Worm (Caenorhabditis elegans) whole organism, L2 larva: ENCODE measurements around the gene sri-40.

Source experiments
- C34F6.9 ChIP-seq: fragments of 150-350 bp; optimal IDR thresholded peaks from 2 replicates; lab custom pipeline; 2014; ENCODE audit warnings: missing biosample characterization, missing genetic modification characterization
- ZK546.5 ChIP-seq: sonication (generic microtip); optimal IDR thresholded peaks from 2 replicates; lab custom pipeline; 2017; ENCODE audit warnings: missing biosample characterization, missing genetic modification characterization
- aly-2 ChIP-seq: fragments of 150-350 bp; optimal IDR thresholded peaks from 2 replicates; lab custom pipeline; 2014; ENCODE audit warnings: missing biosample characterization, missing genetic modification characterization
- crh-2 ChIP-seq: sonication (generic microtip); optimal IDR thresholded peaks from 2 replicates; lab custom pipeline; 2017; ENCODE audit warnings: missing biosample characterization, missing genetic modification characterization
- fos-1 ChIP-seq: fragments of 150-350 bp; optimal IDR thresholded peaks from 2 replicates; lab custom pipeline; 2014; ENCODE audit warnings: missing biosample characterization, missing genetic modification characterization
- mab-5 ChIP-seq: fragments of 150-350 bp; optimal IDR thresholded peaks from 2 replicates; lab custom pipeline; 2014; ENCODE audit warnings: missing biosample characterization, missing genetic modification characterization
- nhr-6 ChIP-seq: fragments of 150-350 bp; optimal IDR thresholded peaks from 2 replicates; lab custom pipeline; 2014; ENCODE audit warnings: missing biosample characterization, missing genetic modification characterization
- peb-1 ChIP-seq: fragments of 150-350 bp; optimal IDR thresholded peaks from 2 replicates; lab custom pipeline; 2014; ENCODE audit warnings: missing biosample characterization, missing genetic modification characterization
- sem-4 ChIP-seq: fragments of 150-350 bp; optimal IDR thresholded peaks from 2 replicates; lab custom pipeline; 2014; ENCODE audit warnings: missing biosample characterization, missing genetic modification reagents, missing genetic modification characterization
- skn-1 ChIP-seq: sonication (generic microtip); optimal IDR thresholded peaks from 2 replicates; lab custom pipeline; 2017; ENCODE audit warnings: missing biosample characterization, missing genetic modification characterization
- unc-62 ChIP-seq: fragments of 150-350 bp; optimal IDR thresholded peaks from 2 replicates; lab custom pipeline; 2014; ENCODE audit warnings: missing biosample characterization, missing genetic modification reagents, missing genetic modification characterization
- ztf-1 ChIP-seq: fragments of 200-800 bp; sonication (Bioruptor generic); conservative IDR thresholded peaks from 2 replicates; pipeline ENCODE4 v1.3.6; 2022; ENCODE audit warnings: missing genetic modification characterization, missing compliant biosample characterization
- ztf-4 ChIP-seq: fragments of 150-350 bp; optimal IDR thresholded peaks from 2 replicates; lab custom pipeline; 2014; ENCODE audit warnings: missing biosample characterization, missing genetic modification characterization

Gene sri-40

DNA sequence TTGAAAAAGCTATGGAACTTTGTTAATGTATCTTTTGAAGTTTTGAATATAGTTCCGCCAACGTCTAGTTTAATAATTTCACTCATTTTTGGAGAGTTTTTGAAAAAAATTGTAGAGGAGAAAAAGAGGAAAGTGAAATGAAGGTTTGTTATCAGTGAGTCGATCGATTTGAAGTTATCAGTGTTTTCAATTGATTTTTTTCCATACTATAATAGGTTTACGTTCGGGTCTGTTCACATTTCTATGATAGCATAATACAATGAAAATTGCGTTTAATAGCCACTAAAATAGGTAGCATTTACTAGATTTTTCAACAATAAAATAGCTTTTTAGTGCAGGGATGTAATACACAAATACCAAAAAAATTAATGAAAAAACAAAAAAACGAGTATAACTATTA, 47.4 kb downstream of the sri-40 start, which contains the start of gene ZC239.16:
TSS of gene ZC239.16 (minus strand) at position 120 of the 400 bp plus-strand sequence.
- TF ChIP-seq nhr-6 (tag; lab: Kevin White, UChicago) (no peak), fos-1 (tag; lab: Kevin White, UChicago) (peak; percentile 63), C34F6.9 (no peak)

- TF ChIP-seq ztf-4 (no peak), peb-1 (no peak), ztf-1 (GFP tag; lab: Robert Waterston, UW) (no peak), sem-4 (tag; lab: Kevin White, UChicago) (no peak), mab-5 (tag; lab: Kevin White, UChicago) (no peak), fos-1 (tag; lab: Kevin White, UChicago) (no peak), ZK546.5 (no peak), unc-62 (GFP tag; lab: Kevin White, UChicago) (no peak), skn-1 (tag; lab: Kevin White, UChicago) (no peak), aly-2 (tag; lab: Kevin White, UChicago) (no peak), crh-2 (no peak)
Measured at ce11 chrII:3225780-3226179, 48.0 kb downstream of the sri-40 start, which contains the start of gene ZC239.17. Gene ZC239.17 (minus strand): TSS chrII:3225880.
